Fruit fly (Drosophila melanogaster) whole organism, embryonic: ENCODE results near the gene CG31882.

Experiments used
- Abd-B ChIP-seq: fragments of 200-800 bp; sonication (Bioruptor generic); optimal IDR thresholded peaks from 2 replicates; lab custom pipeline; 2018; ENCODE audit warnings: missing biosample characterization, mild to moderate bottlenecking, missing genetic modification characterization, moderate library complexity
- Awh ChIP-seq: fragments of 200-800 bp; sonication (Bioruptor generic); IDR thresholded peaks from 2 replicates; pipeline ENCODE4, ENCODE4 v1.3.6; 2022; ENCODE audit warnings: missing biosample characterization, missing genetic modification characterization
- CG10543 ChIP-seq: fragments of 200-800 bp; sonication (Bioruptor generic); optimal IDR thresholded peaks from 3 replicates; lab custom pipeline; 2017; ENCODE audit warnings: missing biosample characterization, mild to moderate bottlenecking, missing genetic modification characterization, moderate library complexity
- CG10565 ChIP-seq: fragments of 200-800 bp; sonication (Bioruptor generic); optimal IDR thresholded peaks from 3 replicates; lab custom pipeline; 2016; ENCODE audit warnings: missing biosample characterization, mild to moderate bottlenecking, missing genetic modification characterization
- CG1233 ChIP-seq: fragments of 200-800 bp; sonication (Bioruptor generic); optimal IDR thresholded peaks from 4 replicates; lab custom pipeline; 2018; ENCODE audit warnings: missing biosample characterization, mild to moderate bottlenecking, missing genetic modification characterization
- CG15011 ChIP-seq: fragments of 200-800 bp; sonication (Bioruptor generic); optimal IDR thresholded peaks from 3 replicates; lab custom pipeline; 2018; ENCODE audit warnings: missing biosample characterization, mild to moderate bottlenecking, missing genetic modification characterization
- CG1529 ChIP-seq: fragments of 200-800 bp; sonication (Bioruptor generic); optimal IDR thresholded peaks from 3 replicates; lab custom pipeline; 2018; ENCODE audit warnings: missing biosample characterization, missing genetic modification characterization
- CG15601 ChIP-seq: fragments of 200-800 bp; sonication (Bioruptor generic); optimal IDR thresholded peaks from 3 replicates; lab custom pipeline; 2019; ENCODE audit warnings: missing biosample characterization, mild to moderate bottlenecking, missing genetic modification characterization, moderate library complexity
- CG17328 ChIP-seq: fragments of 200-800 bp; sonication (Bioruptor generic); IDR thresholded peaks from 2 replicates; pipeline ENCODE4 v1.3.6; 2022; ENCODE audit warnings: missing biosample characterization, missing genetic modification characterization
- CG17802 ChIP-seq: fragments of 200-800 bp; sonication (Bioruptor generic); optimal IDR thresholded peaks from 2 replicates; lab custom pipeline; 2018; ENCODE audit warnings: missing biosample characterization, mild to moderate bottlenecking, missing genetic modification characterization, moderate library complexity
- CG1832 ChIP-seq: fragments of 200-800 bp; sonication (Bioruptor generic); optimal IDR thresholded peaks from 2 replicates; lab custom pipeline; 2017; ENCODE audit warnings: missing biosample characterization, mild to moderate bottlenecking, missing genetic modification characterization, inconsistent platforms
- CG18599 ChIP-seq: fragments of 200-800 bp; sonication (Bioruptor generic); optimal IDR thresholded peaks from 3 replicates; lab custom pipeline; 2017; ENCODE audit warnings: missing biosample characterization, missing genetic modification characterization, mild to moderate bottlenecking, moderate library complexity, missing genetic modification reagents
- CG18764 ChIP-seq: fragments of 200-800 bp; sonication (Bioruptor generic); optimal IDR thresholded peaks from 3 replicates; lab custom pipeline; 2016; ENCODE audit warnings: missing biosample characterization, missing genetic modification characterization
- CG3281 ChIP-seq: fragments of 200-800 bp; sonication (Bioruptor generic); optimal IDR thresholded peaks from 3 replicates; lab custom pipeline; 2017; ENCODE audit warnings: missing biosample characterization, mild to moderate bottlenecking, missing genetic modification characterization
- CG34422 ChIP-seq: fragments of 200-800 bp; sonication (Bioruptor generic); IDR thresholded peaks from 3 replicates; pipeline ENCODE4 v1.3.6; 2022; ENCODE audit warnings: missing biosample characterization, missing genetic modification characterization
- CG3995 ChIP-seq: fragments of 200-800 bp; sonication (Bioruptor generic); optimal IDR thresholded peaks from 3 replicates; lab custom pipeline; 2016; ENCODE audit warnings: missing biosample characterization, missing genetic modification characterization
- CG42726 ChIP-seq: fragments of 200-800 bp; sonication (Bioruptor generic); IDR thresholded peaks from 2 replicates; pipeline ENCODE4 v1.3.6; 2022; ENCODE audit warnings: missing biosample characterization, missing genetic modification characterization; ENCODE audit not compliant: partially characterized antibody
- CG6254 ChIP-seq: fragments of 200-800 bp; sonication (Bioruptor generic); optimal IDR thresholded peaks from 3 replicates; lab custom pipeline; 2017; ENCODE audit warnings: mild to moderate bottlenecking, missing biosample characterization, missing genetic modification reagents, missing genetic modification characterization
- CG6683 ChIP-seq: fragments of 200-800 bp; sonication (Bioruptor generic); optimal IDR thresholded peaks from 2 replicates; lab custom pipeline; 2017; ENCODE audit warnings: missing biosample characterization, mild to moderate bottlenecking, missing genetic modification characterization, missing genetic modification reagents
- CG7357 ChIP-seq: fragments of 200-800 bp; sonication (Bioruptor generic); IDR thresholded peaks from 3 replicates; pipeline ENCODE4 v1.3.6; 2022; ENCODE audit warnings: missing biosample characterization, missing genetic modification characterization
- CG8388 ChIP-seq: fragments of 200-800 bp; sonication (Bioruptor generic); optimal IDR thresholded peaks from 2 replicates; lab custom pipeline; 2019; ENCODE audit warnings: missing biosample characterization, mild to moderate bottlenecking, missing genetic modification characterization, moderate library complexity
- Deaf1 ChIP-seq: fragments of 200-800 bp; optimal IDR thresholded peaks from 3 replicates; lab custom pipeline; 2019; ENCODE audit warnings: missing biosample characterization, mild to moderate bottlenecking, missing genetic modification characterization, moderate library complexity
- Dfd ChIP-seq, 2 experiments: fragments of >200 bp; optimal IDR thresholded peaks; 2 replicates each; lab custom pipeline; 2017; ENCODE audit warnings: missing biosample characterization in 2 of 2, missing genetic modification characterization in 2 of 2
- Doc3 ChIP-seq: fragments of 200-800 bp; sonication (Bioruptor generic); IDR thresholded peaks from 3 replicates; pipeline ENCODE4 v1.3.6; 2022; ENCODE audit warnings: missing biosample characterization, missing genetic modification characterization; ENCODE audit not compliant: partially characterized antibody
- Ets65A ChIP-seq: fragments of 200-800 bp; sonication (Bioruptor generic); peaks from one replicate; lab custom pipeline; 2016; ENCODE audit warnings: missing biosample characterization, missing genetic modification characterization
- Ets97D ChIP-seq: fragments of 200-800 bp; sonication (Bioruptor generic); optimal IDR thresholded peaks from 3 replicates; lab custom pipeline; 2016; ENCODE audit warnings: missing biosample characterization, missing genetic modification characterization
- HmgZ ChIP-seq: fragments of 200-800 bp; sonication (Bioruptor generic); optimal IDR thresholded peaks from 2 replicates; lab custom pipeline; 2018; ENCODE audit warnings: missing biosample characterization, mild to moderate bottlenecking, missing genetic modification characterization
- Hmr ChIP-seq: fragments of 200-800 bp; sonication (Bioruptor generic); optimal IDR thresholded peaks from 3 replicates; lab custom pipeline; 2017; ENCODE audit warnings: mild to moderate bottlenecking, missing biosample characterization, missing genetic modification reagents, missing genetic modification characterization
- Hr39 ChIP-seq: fragments of >200 bp; optimal IDR thresholded peaks from 2 replicates; lab custom pipeline; 2017
- Max ChIP-seq: fragments of 200-800 bp; sonication (Bioruptor generic); optimal IDR thresholded peaks from 2 replicates; lab custom pipeline; 2016; ENCODE audit warnings: missing biosample characterization, mild to moderate bottlenecking, missing genetic modification characterization
- NC2α ChIP-seq: fragments of 200-800 bp; sonication (Bioruptor generic); optimal IDR thresholded peaks from 2 replicates; lab custom pipeline; 2016; ENCODE audit warnings: missing biosample characterization, missing genetic modification characterization
- Nf-YB ChIP-seq: fragments of 200-800 bp; sonication (Bioruptor generic); optimal IDR thresholded peaks from 3 replicates; lab custom pipeline; 2019; ENCODE audit warnings: missing biosample characterization, mild to moderate bottlenecking, missing genetic modification characterization, moderate library complexity
- Nf-YC ChIP-seq: fragments of 200-800 bp; optimal IDR thresholded peaks from 3 replicates; lab custom pipeline; 2019; ENCODE audit warnings: missing biosample characterization, mild to moderate bottlenecking, missing genetic modification characterization, moderate library complexity
- NfI ChIP-seq: fragments of 200-800 bp; sonication (Bioruptor generic); optimal IDR thresholded peaks from 3 replicates; lab custom pipeline; 2018; ENCODE audit warnings: missing biosample characterization, mild to moderate bottlenecking, missing genetic modification characterization, moderate library complexity
- da ChIP-seq: fragments of 200-800 bp; sonication (Bioruptor generic); optimal IDR thresholded peaks from 2 replicates; lab custom pipeline; 2016; ENCODE audit warnings: missing biosample characterization, missing genetic modification characterization
- dati ChIP-seq: fragments of 200-800 bp; sonication (Bioruptor generic); IDR thresholded peaks from 2 replicates; pipeline ENCODE4 v1.3.6; 2022; ENCODE audit warnings: missing biosample characterization, missing genetic modification characterization
- gcm ChIP-seq: fragments of 200-800 bp; sonication (Bioruptor generic); optimal IDR thresholded peaks from 2 replicates; lab custom pipeline; 2019; ENCODE audit warnings: missing biosample characterization, mild to moderate bottlenecking, missing genetic modification characterization, moderate library complexity
- gsb ChIP-seq: fragments of 200-800 bp; sonication (Bioruptor generic); IDR thresholded peaks from 2 replicates; pipeline ENCODE4 v1.3.6; 2022; ENCODE audit warnings: missing biosample characterization, missing genetic modification characterization
- ind ChIP-seq: fragments of 200-800 bp; sonication (Bioruptor generic); optimal IDR thresholded peaks from 3 replicates; lab custom pipeline; 2016; ENCODE audit warnings: missing biosample characterization, missing genetic modification characterization
- jumu ChIP-seq: fragments of 200-800 bp; sonication (Bioruptor generic); optimal IDR thresholded peaks from 3 replicates; lab custom pipeline; 2016; ENCODE audit warnings: missing biosample characterization, missing genetic modification characterization
- lov ChIP-seq, 2 experiments: fragments of 200-800 bp in 1 of 2; fragments of >200 bp in 1 of 2; sonication (Bioruptor generic) in 1 of 2; IDR thresholded peaks in 1 of 2; optimal IDR thresholded peaks in 1 of 2; 2 replicates in 1 of 2; 3 replicates in 1 of 2; pipeline versions ENCODE4 v1.3.6 to Lab custom; 2017 to 2022; ENCODE audit warnings: missing biosample characterization in 1 of 2, missing genetic modification characterization in 1 of 2
- salm ChIP-seq: fragments of 200-800 bp; sonication (Bioruptor generic); optimal IDR thresholded peaks from 2 replicates; lab custom pipeline; 2018; ENCODE audit warnings: missing biosample characterization, mild to moderate bottlenecking, missing genetic modification characterization
- sd ChIP-seq: fragments of 200-800 bp; sonication (Bioruptor generic); optimal IDR thresholded peaks from 3 replicates; lab custom pipeline; 2018; ENCODE audit warnings: missing biosample characterization, mild to moderate bottlenecking, missing genetic modification characterization, moderate library complexity
- sim ChIP-seq: fragments of 200-800 bp; sonication (Bioruptor generic); IDR thresholded peaks from 2 replicates; pipeline ENCODE4 v1.3.6; 2022; ENCODE audit warnings: missing biosample characterization, missing genetic modification characterization
- tna ChIP-seq: fragments of 200-800 bp; sonication (Bioruptor generic); IDR thresholded peaks from 2 replicates; pipeline ENCODE4 v1.3.6; 2022; ENCODE audit warnings: missing biosample characterization, missing genetic modification characterization; ENCODE audit not compliant: partially characterized antibody
- tup ChIP-seq: fragments of 200-800 bp; sonication (Bioruptor generic); optimal IDR thresholded peaks from 2 replicates; lab custom pipeline; 2016; ENCODE audit warnings: missing biosample characterization, mild to moderate bottlenecking, missing genetic modification characterization, moderate library complexity
- vnd ChIP-seq: fragments of 200-800 bp; sonication (Bioruptor generic); IDR thresholded peaks from 3 replicates; pipeline ENCODE4 v1.3.6; 2022; ENCODE audit warnings: missing biosample characterization, missing genetic modification characterization; ENCODE audit not compliant: partially characterized antibody

The CG31882 gene

DNA sequence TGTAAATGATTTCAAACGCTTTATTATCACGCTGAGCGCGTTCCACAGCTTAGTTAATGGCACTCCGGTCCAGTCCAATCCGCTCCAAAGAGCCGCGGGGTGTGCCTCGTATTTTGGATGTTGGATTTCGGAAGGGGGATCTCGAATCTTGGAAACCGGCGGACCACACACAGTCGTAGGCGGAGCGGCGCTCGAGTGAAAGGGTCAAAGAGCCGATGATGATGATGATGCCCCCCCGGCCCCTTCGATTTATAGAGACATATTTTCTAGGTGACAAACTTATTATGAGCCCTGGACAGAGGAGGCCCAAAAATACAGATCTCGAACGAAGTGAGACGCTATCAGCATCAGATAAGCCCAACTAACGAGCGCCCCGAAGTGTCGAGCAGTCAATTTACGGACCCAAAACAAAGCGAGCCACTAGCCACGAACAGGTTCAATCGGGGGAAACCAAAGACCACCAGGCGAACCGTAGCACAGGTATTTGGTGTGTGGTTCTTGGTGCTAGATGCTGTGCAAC lies 15.7 kb downstream of the CG31882 start (continued):
- no peak for TF ChIP-seq Ets65A (GFP tag; lab: Kevin White, UChicago)
- TF ChIP-seq CG10565 (GFP tag; lab: Kevin White, UChicago): no peak
- no peak for TF ChIP-seq jumu (GFP tag; lab: Kevin White, UChicago)
- TF ChIP-seq tup (GFP tag; lab: Kevin White, UChicago): no peak
- no peak for TF ChIP-seq dati (GFP tag; lab: Robert Waterston, UW)
- 0 out of 2 replicates have a peak, but pooled peaks have one; percentile 5 for TF ChIP-seq Awh
- TF ChIP-seq Abd-B (GFP tag; lab: Kevin White, UChicago): peak; percentile 7
- peak; percentile 33 for TF ChIP-seq Deaf1 (tag; lab: Kevin White, UChicago)
- peak; percentile 6 for TF ChIP-seq sd (tag; lab: Kevin White, UChicago)
- TF ChIP-seq gsb (GFP tag; lab: Robert Waterston, UW): no peak
- no peak for TF ChIP-seq HmgZ (tag; lab: Kevin White, UChicago)
- no peak for TF ChIP-seq vnd (GFP tag; lab: Robert Waterston, UW)
- TF ChIP-seq, all 482 proteins: peak for 17

DNA sequence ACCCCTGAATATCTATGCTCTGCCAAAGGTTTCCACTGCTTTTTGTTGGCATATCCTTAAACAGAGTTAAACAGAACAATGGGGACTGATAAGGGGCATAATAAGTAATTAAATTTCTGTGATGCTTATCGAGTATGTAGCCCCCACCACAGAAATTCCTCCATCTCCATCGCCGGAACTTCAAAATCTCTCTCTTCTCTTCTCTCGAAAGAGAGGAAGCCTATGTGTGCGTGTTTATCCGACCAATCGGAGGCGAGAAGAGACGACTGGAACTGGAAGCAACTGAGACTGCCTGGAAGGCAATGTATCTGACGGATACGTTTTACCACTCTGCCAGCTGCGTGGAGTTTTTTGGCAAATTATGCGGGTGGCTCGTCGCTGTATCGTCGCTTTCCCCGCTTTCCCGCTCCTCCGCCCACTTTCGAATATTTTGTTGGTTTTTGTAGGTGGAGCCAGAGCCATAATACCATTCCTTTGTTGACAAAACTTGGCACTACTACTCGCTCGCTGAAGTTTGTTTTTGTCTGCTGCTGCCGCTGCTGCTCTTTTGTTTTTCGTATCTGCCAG lies 17.0 kb downstream of the CG31882 start, which contains the start of gene gcm2:
Gene gcm2 (plus strand): TSS at position 566 of the 567 bp plus-strand sequence.
- no peak for TF ChIP-seq Dfd (GFP tag; optimal IDR thresholded peaks at IDR 0.05; lab: Kevin White, UChicago)
- TF ChIP-seq CG15601 (tag; lab: Kevin White, UChicago): no peak
- no peak for TF ChIP-seq CG8388 (GFP tag; lab: Kevin White, UChicago)
- no peak for TF ChIP-seq CG18599 (GFP tag; lab: Kevin White, UChicago)
- TF ChIP-seq CG1832 (GFP tag; lab: Kevin White, UChicago): no peak
- no peak for TF ChIP-seq Ets97D (GFP tag; lab: Kevin White, UChicago)
- TF ChIP-seq CG34422 (GFP tag; lab: Robert Waterston, UW): no peak
- TF ChIP-seq HmgZ (tag; lab: Kevin White, UChicago): no peak
- TF ChIP-seq Deaf1 (tag; lab: Kevin White, UChicago): peak; percentile 49
- TF ChIP-seq NC2α (GFP tag; lab: Kevin White, UChicago): no peak
- TF ChIP-seq Nf-YB (GFP tag; lab: Kevin White, UChicago): peak; percentile 96
- no peak for TF ChIP-seq CG10543 (GFP tag; lab: Kevin White, UChicago)
- TF ChIP-seq CG1233 (GFP tag; lab: Kevin White, UChicago): no peak
- no peak for TF ChIP-seq CG3995 (GFP tag; lab: Kevin White, UChicago)
- no peak for TF ChIP-seq tna (GFP tag; lab: Robert Waterston, UW)
- no peak for TF ChIP-seq Hr39 (lab: Kevin White, UChicago)
- TF ChIP-seq NfI (GFP tag; lab: Kevin White, UChicago): no peak
- TF ChIP-seq gcm: peak; percentile 98
- no peak for TF ChIP-seq CG10565 (GFP tag; lab: Kevin White, UChicago)
- TF ChIP-seq sim (GFP tag; lab: Robert Waterston, UW): no peak
- no peak for TF ChIP-seq lov (optimal IDR thresholded peaks at IDR 0.05; lab: Kevin White, UChicago)
- 0 out of 3 replicates have a peak, but pooled peaks have one; percentile 4 for TF ChIP-seq lov (GFP tag; IDR thresholded peaks at IDR 0.05; lab: Robert Waterston, UW)
- TF ChIP-seq CG17802 (tag; lab: Kevin White, UChicago): no peak
- no peak for TF ChIP-seq CG6254 (GFP tag; lab: Kevin White, UChicago)
- no peak for TF ChIP-seq CG18764 (GFP tag; lab: Kevin White, UChicago)
- TF ChIP-seq CG15011: no peak
- no peak for TF ChIP-seq CG6683 (GFP tag; lab: Kevin White, UChicago)
- TF ChIP-seq Doc3 (GFP tag; lab: Robert Waterston, UW): no peak
- TF ChIP-seq Nf-YC (tag; lab: Kevin White, UChicago): peak; percentile 95
- TF ChIP-seq ind (GFP tag; lab: Kevin White, UChicago): no peak
- no peak for TF ChIP-seq CG1529 (GFP tag; lab: Kevin White, UChicago)
- no peak for TF ChIP-seq CG17328 (GFP tag; lab: Robert Waterston, UW)
- TF ChIP-seq da (GFP tag; lab: Kevin White, UChicago): no peak
- no peak for TF ChIP-seq CG3281
- no peak for TF ChIP-seq CG7357 (GFP tag; lab: Robert Waterston, UW)
- TF ChIP-seq Hmr: no peak
- TF ChIP-seq salm: no peak
- no peak for TF ChIP-seq CG42726 (GFP tag; lab: Robert Waterston, UW)
- no peak for TF ChIP-seq Max
